Worm (Caenorhabditis elegans) whole organism, L4 larva: ENCODE data around the gene Y38E10A.24.
A peak's percentile ranks its signal among the peaks of the same experiment; 100 is the strongest.

Experiments
- F10B5.3 ChIP-seq: sonication (generic microtip); optimal IDR thresholded peaks from 2 replicates; lab custom pipeline; 2016; ENCODE audit warnings: mild to moderate bottlenecking, missing genetic modification characterization, missing compliant biosample characterization
- F44E2.7 ChIP-seq: fragments of 200-800 bp; sonication (Bioruptor generic); IDR thresholded peaks from 2 replicates; pipeline ENCODE4 v2.1.2; 2022; ENCODE audit warnings: missing genetic modification characterization, missing compliant biosample characterization
- F49E8.2 ChIP-seq: sonication (generic microtip); optimal IDR thresholded peaks from 2 replicates; lab custom pipeline; 2016; ENCODE audit warnings: missing compliant biosample characterization, mild to moderate bottlenecking, missing genetic modification characterization, borderline replicate concordance
- R02D3.7 ChIP-seq: fragments of 150-350 bp; sonication (generic microtip); optimal IDR thresholded peaks from 3 replicates; lab custom pipeline; 2014; ENCODE audit warnings: missing biosample characterization, missing genetic modification characterization
- T26A8.4 ChIP-seq: fragments of 200-800 bp; sonication (Bioruptor generic); IDR thresholded peaks from 2 replicates; pipeline ENCODE4 v1.3.6; 2022; ENCODE audit warnings: missing genetic modification characterization, missing compliant biosample characterization
- Y48G9A.11 ChIP-seq: fragments of 200-800 bp; sonication (Bioruptor generic); IDR thresholded peaks from 2 replicates; pipeline ENCODE4 v1.3.6; 2022; ENCODE audit warnings: missing genetic modification reagents, missing genetic modification characterization, missing compliant biosample characterization
- ZK546.5 ChIP-seq, 2 experiments: sonication (generic microtip); optimal IDR thresholded peaks; 2 replicates each; lab custom pipeline; 2017; ENCODE audit warnings: missing biosample characterization in 2 of 2, missing genetic modification characterization in 2 of 2
- aha-1 ChIP-seq: fragments of 150-350 bp; peaks from one replicate; lab custom pipeline; 2014; ENCODE audit warnings: missing biosample characterization, missing genetic modification characterization
- attf-4 ChIP-seq: sonication (generic microtip); optimal IDR thresholded peaks from 3 replicates; lab custom pipeline; 2017; ENCODE audit warnings: missing biosample characterization, missing genetic modification characterization
- ceh-20 ChIP-seq: fragments of 200-800 bp; sonication (Bioruptor generic); IDR thresholded peaks from 2 replicates; pipeline ENCODE4 v1.3.6; 2022; ENCODE audit warnings: missing genetic modification reagents, missing genetic modification characterization, missing compliant biosample characterization
- ceh-28 ChIP-seq: fragments of 150-350 bp; optimal IDR thresholded peaks from 2 replicates; lab custom pipeline; 2014; ENCODE audit warnings: missing biosample characterization, missing genetic modification reagents, missing genetic modification characterization
- cey-2 ChIP-seq: sonication (generic microtip); optimal IDR thresholded peaks from 3 replicates; lab custom pipeline; 2017; ENCODE audit warnings: missing genetic modification characterization, mild to moderate bottlenecking, missing compliant biosample characterization, antibody characterized with exemption, borderline replicate concordance; ENCODE audit not compliant: insufficient read depth
- daf-12 ChIP-seq: fragments of 150-350 bp; optimal IDR thresholded peaks from 2 replicates; lab custom pipeline; 2014; ENCODE audit warnings: missing biosample characterization, missing genetic modification reagents, missing genetic modification characterization
- daf-8 ChIP-seq: fragments of 200-800 bp; sonication (Bioruptor generic); IDR thresholded peaks from 2 replicates; pipeline ENCODE4 v1.3.6; 2022; ENCODE audit warnings: missing genetic modification characterization, missing compliant biosample characterization
- dpl-1 ChIP-seq: fragments of 150-350 bp; optimal IDR thresholded peaks from 2 replicates; lab custom pipeline; 2014; ENCODE audit warnings: missing biosample characterization, missing genetic modification reagents, missing genetic modification characterization
- dve-1 ChIP-seq: sonication (generic microtip); optimal IDR thresholded peaks from 2 replicates; lab custom pipeline; 2017; ENCODE audit warnings: antibody characterized with exemption, mild to moderate bottlenecking, missing genetic modification characterization, missing compliant biosample characterization; ENCODE audit not compliant: insufficient read depth
- egl-27 ChIP-seq: sonication (generic microtip); optimal IDR thresholded peaks from 3 replicates; lab custom pipeline; 2017; ENCODE audit warnings: missing biosample characterization, missing genetic modification reagents, missing genetic modification characterization
- egl-43 ChIP-seq: fragments of 200-800 bp; sonication (Bioruptor generic); IDR thresholded peaks from 2 replicates; pipeline ENCODE4 v1.3.6; 2022; ENCODE audit warnings: missing genetic modification reagents, missing genetic modification characterization, missing compliant biosample characterization
- fkh-10 ChIP-seq: fragments of 150-350 bp; optimal IDR thresholded peaks from 2 replicates; lab custom pipeline; 2014; ENCODE audit warnings: missing biosample characterization, missing genetic modification reagents, missing genetic modification characterization
- fos-1 ChIP-seq: fragments of 150-350 bp; optimal IDR thresholded peaks from 2 replicates; lab custom pipeline; 2014; ENCODE audit warnings: missing biosample characterization, missing genetic modification characterization
- hlh-11 ChIP-seq: fragments of 200-800 bp; sonication (Bioruptor generic); optimal IDR thresholded peaks from 2 replicates; lab custom pipeline; 2018; ENCODE audit warnings: mild to moderate bottlenecking, missing genetic modification characterization, missing compliant biosample characterization
- hlh-30 ChIP-seq: sonication (generic microtip); optimal IDR thresholded peaks from 2 replicates; lab custom pipeline; 2017; ENCODE audit warnings: antibody characterized with exemption, mild to moderate bottlenecking, missing genetic modification characterization, missing compliant biosample characterization; ENCODE audit not compliant: insufficient read depth
- hmg-1.1 ChIP-seq: fragments of 200-800 bp; sonication (Bioruptor generic); IDR thresholded peaks from 2 replicates; pipeline ENCODE4 v1.3.6; 2022; ENCODE audit warnings: missing genetic modification reagents, missing genetic modification characterization, missing compliant biosample characterization
- lin-1 ChIP-seq: fragments of 200-800 bp; sonication (Bioruptor generic); IDR thresholded peaks from 2 replicates; pipeline ENCODE4 v1.3.6; 2022; ENCODE audit warnings: missing genetic modification reagents, missing genetic modification characterization, missing compliant biosample characterization
- lin-13 ChIP-seq: fragments of 150-350 bp; optimal IDR thresholded peaks from 2 replicates; lab custom pipeline; 2014; ENCODE audit warnings: missing biosample characterization, missing genetic modification reagents, missing genetic modification characterization
- lin-15B ChIP-seq: fragments of 150-350 bp; sonication (generic microtip); optimal IDR thresholded peaks from 3 replicates; lab custom pipeline; 2014; ENCODE audit warnings: missing biosample characterization, missing genetic modification characterization
- lin-38 ChIP-seq: fragments of 200-800 bp; sonication (Bioruptor generic); IDR thresholded peaks from 2 replicates; pipeline ENCODE4 v1.3.6; 2022; ENCODE audit warnings: missing genetic modification reagents, missing genetic modification characterization, missing compliant biosample characterization
- madf-5 ChIP-seq, 2 experiments: fragments of 200-800 bp; sonication (Bioruptor generic); IDR thresholded peaks; 2 replicates each; pipeline ENCODE4 v1.3.6; 2022; ENCODE audit warnings: missing compliant biosample characterization in 2 of 2, missing genetic modification characterization in 2 of 2
- madf-9 ChIP-seq: fragments of 200-800 bp; sonication (Bioruptor generic); conservative IDR thresholded peaks from 2 replicates; pipeline ENCODE4 v1.3.6; 2022; ENCODE audit warnings: missing genetic modification reagents, missing genetic modification characterization, missing compliant biosample characterization
- mep-1 ChIP-seq: fragments of 150-350 bp; sonication (generic microtip); optimal IDR thresholded peaks from 3 replicates; lab custom pipeline; 2014; ENCODE audit warnings: missing biosample characterization, missing genetic modification characterization
- mxl-2 ChIP-seq: fragments of 200-800 bp; sonication (Bioruptor generic); conservative IDR thresholded peaks from 2 replicates; pipeline ENCODE4 v1.3.6; 2022; ENCODE audit warnings: missing genetic modification reagents, missing genetic modification characterization, missing compliant biosample characterization
- nhr-102 ChIP-seq: sonication (generic microtip); optimal IDR thresholded peaks from 2 replicates; lab custom pipeline; 2016; ENCODE audit warnings: mild to moderate bottlenecking, missing genetic modification characterization, moderate library complexity, missing compliant biosample characterization
- nhr-28 ChIP-seq: fragments of 150-350 bp; optimal IDR thresholded peaks from 2 replicates; lab custom pipeline; 2014; ENCODE audit warnings: missing biosample characterization, missing genetic modification characterization
- nhr-42 ChIP-seq: fragments of 200-800 bp; sonication (Bioruptor generic); IDR thresholded peaks from 2 replicates; pipeline ENCODE4 v1.3.6; 2022; ENCODE audit warnings: missing genetic modification characterization, missing compliant biosample characterization
- nhr-76 ChIP-seq: fragments of 150-350 bp; optimal IDR thresholded peaks from 2 replicates; lab custom pipeline; 2014; ENCODE audit warnings: missing biosample characterization, missing genetic modification characterization
- sdz-12 ChIP-seq: fragments of 200-800 bp; sonication (Bioruptor generic); optimal IDR thresholded peaks from 2 replicates; lab custom pipeline; 2018; ENCODE audit warnings: mild to moderate bottlenecking, missing genetic modification characterization, missing compliant biosample characterization
- skn-1 ChIP-seq: fragments of 150-350 bp; optimal IDR thresholded peaks from 2 replicates; lab custom pipeline; 2014; ENCODE audit warnings: missing biosample characterization, missing genetic modification characterization
- snpc-4 ChIP-seq: fragments of 150-350 bp; optimal IDR thresholded peaks from 2 replicates; lab custom pipeline; 2014; ENCODE audit warnings: missing biosample characterization, missing genetic modification characterization
- unc-39 ChIP-seq: sonication (generic microtip); optimal IDR thresholded peaks from 2 replicates; lab custom pipeline; 2017; ENCODE audit warnings: missing biosample characterization, missing genetic modification characterization
- unc-62 ChIP-seq, 3 experiments: fragments of 150-350 bp in 1 of 3; sonication (generic microtip); optimal IDR thresholded peaks in 2 of 3; peaks in 1 of 3; 1 replicate in 1 of 3; 2 replicates in 2 of 3; lab custom pipeline; 2014 to 2017; ENCODE audit warnings: missing biosample characterization in 3 of 3, missing genetic modification characterization in 3 of 3, missing genetic modification reagents in 3 of 3, missing genotype in 1 of 3
- zfp-3 ChIP-seq: fragments of 200-800 bp; sonication (Bioruptor generic); conservative IDR thresholded peaks from 2 replicates; pipeline ENCODE4 v1.3.6; 2022; ENCODE audit warnings: missing genetic modification reagents, missing genetic modification characterization, missing compliant biosample characterization
- zip-2 ChIP-seq: fragments of 150-350 bp; optimal IDR thresholded peaks from 2 replicates; lab custom pipeline; 2014; ENCODE audit warnings: missing biosample characterization, missing genetic modification characterization
- ztf-7 ChIP-seq: fragments of 150-350 bp; optimal IDR thresholded peaks from 2 replicates; lab custom pipeline; 2014; ENCODE audit warnings: missing biosample characterization, missing genetic modification characterization

The Y38E10A.24 gene

ce11 chrII:12689333-12689732 is 10.5 kb downstream of the Y38E10A.24 start:
- TF ChIP-seq lin-38 (no peak), hlh-30 (tag; lab: Kevin White, UChicago) (peak; percentile 33), unc-62 (GFP tag; optimal IDR thresholded peaks at IDR 0.05 in 1 of 2; lab: Kevin White, UChicago) (peak in 1 of 2 experiments; percentile 8), unc-62 (tag; optimal IDR thresholded peaks at IDR 0.05; lab: Kevin White, UChicago) (no peak)

DNA sequence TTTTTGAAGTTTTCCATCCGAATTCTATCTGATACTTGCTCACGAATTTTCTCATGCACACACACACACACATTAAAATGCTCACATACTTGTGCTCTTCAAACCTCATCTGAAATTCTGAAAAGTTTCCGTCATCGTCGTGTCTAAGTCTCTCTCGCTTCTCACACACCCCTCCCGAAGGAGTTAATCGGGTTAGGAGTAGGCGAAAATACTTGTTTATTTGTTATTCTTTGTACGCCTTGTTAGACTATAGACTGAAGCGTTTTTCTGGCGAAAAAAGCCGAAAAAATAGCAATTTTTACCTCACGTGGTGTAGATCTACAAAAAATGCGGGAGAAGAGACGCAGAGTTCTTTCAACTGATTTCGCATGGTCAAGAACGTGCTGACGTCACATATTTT is 12.1 kb downstream of the Y38E10A.24 start:
- TF ChIP-seq ZK546.5 (tag; optimal IDR thresholded peaks at IDR 0.05; lab: Kevin White, UChicago), result no peak
- no peak for TF ChIP-seq skn-1 (tag; lab: Kevin White, UChicago)
- no peak for TF ChIP-seq fkh-10
- TF ChIP-seq zip-2 (tag; lab: Kevin White, UChicago), result no peak
- no peak for TF ChIP-seq lin-15B
- TF ChIP-seq egl-43 (GFP tag; lab: Robert Waterston, UW), result no peak
- no peak for TF ChIP-seq madf-9
- TF ChIP-seq dve-1 (tag; lab: Kevin White, UChicago), result no peak
- TF ChIP-seq zfp-3, result no peak
- TF ChIP-seq T26A8.4 (GFP tag; lab: Robert Waterston, UW), result no peak
- no peak for TF ChIP-seq daf-8
- TF ChIP-seq hlh-11 (tag; lab: Kevin White, UChicago), result no peak
- TF ChIP-seq lin-1 (GFP tag; lab: Robert Waterston, UW), result no peak
- TF ChIP-seq F10B5.3, result no peak
- no peak for TF ChIP-seq F44E2.7 (GFP tag; lab: Robert Waterston, UW)
- TF ChIP-seq, all 104 proteins: peak for 0

DNA sequence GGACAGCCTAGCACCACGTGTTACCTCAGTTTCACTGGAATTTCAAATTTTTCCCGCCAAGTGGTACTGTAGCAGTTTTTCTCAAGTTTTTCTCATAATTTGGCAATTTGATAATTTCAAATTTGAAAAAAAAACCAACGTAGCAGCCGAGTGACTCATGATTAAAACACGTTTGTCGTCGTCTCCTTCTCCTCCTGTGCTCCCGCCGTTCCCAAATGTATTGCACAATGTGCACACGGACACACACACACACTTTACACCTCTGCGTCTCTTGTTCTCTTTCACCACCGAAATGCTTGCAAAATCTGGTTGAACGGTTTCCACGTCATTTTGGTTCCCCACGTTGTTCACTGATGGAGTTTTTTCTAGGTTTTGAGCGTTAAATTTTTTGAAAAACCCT is 12.5 kb downstream of the Y38E10A.24 start:
- TF ChIP-seq mep-1 (tag; lab: Kevin White, UChicago) (peak; percentile 3), hlh-30 (tag; lab: Kevin White, UChicago) (peak; percentile 47), cey-2 (tag; lab: Kevin White, UChicago) (no peak), nhr-28 (tag; lab: Kevin White, UChicago) (peak; percentile 81)

DNA sequence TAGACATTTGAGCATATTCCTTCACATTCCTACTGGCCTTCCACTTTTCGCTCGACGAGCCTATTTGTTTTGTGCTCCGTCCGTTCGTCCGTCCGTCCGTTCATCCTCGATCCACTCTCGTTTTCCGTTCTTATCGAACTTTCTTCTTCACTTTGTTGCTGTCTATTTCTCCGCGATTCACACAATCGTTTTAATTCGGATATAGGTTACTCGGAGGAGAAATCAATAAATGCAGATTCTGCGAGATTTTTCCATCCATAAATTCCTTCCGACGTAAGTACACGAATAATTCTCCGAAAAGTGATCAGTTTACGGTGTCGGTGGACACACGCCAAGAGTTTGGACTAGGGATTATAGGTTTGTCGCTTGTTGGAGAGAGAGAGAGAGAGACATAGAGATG is 13.9 kb downstream of the Y38E10A.24 start:
- TF ChIP-seq lin-13 (GFP tag; lab: Kevin White, UChicago) (no peak), F44E2.7 (GFP tag; lab: Robert Waterston, UW) (no peak), ceh-20 (GFP tag; lab: Robert Waterston, UW) (no peak), madf-5 (GFP tag; IDR thresholded peaks at IDR 0.05; lab: Robert Waterston, UW) (no peak), ceh-28 (tag; lab: Kevin White, UChicago) (no peak), Y48G9A.11 (no peak), aha-1 (tag; lab: Kevin White, UChicago) (no peak), lin-1 (GFP tag; lab: Robert Waterston, UW) (no peak), sdz-12 (GFP tag; lab: Kevin White, UChicago) (no peak), snpc-4 (tag; lab: Kevin White, UChicago) (no peak), lin-38 (no peak), mxl-2 (no peak), unc-39 (tag; lab: Kevin White, UChicago) (no peak), attf-4 (tag; lab: Kevin White, UChicago) (no peak), egl-43 (GFP tag; lab: Robert Waterston, UW) (no peak), zip-2 (tag; lab: Kevin White, UChicago) (no peak), mep-1 (tag; lab: Kevin White, UChicago) (no peak), F49E8.2 (no peak), nhr-42 (GFP tag; lab: Robert Waterston, UW) (no peak)
- TF ChIP-seq, all 104 proteins: peak for 0

DNA sequence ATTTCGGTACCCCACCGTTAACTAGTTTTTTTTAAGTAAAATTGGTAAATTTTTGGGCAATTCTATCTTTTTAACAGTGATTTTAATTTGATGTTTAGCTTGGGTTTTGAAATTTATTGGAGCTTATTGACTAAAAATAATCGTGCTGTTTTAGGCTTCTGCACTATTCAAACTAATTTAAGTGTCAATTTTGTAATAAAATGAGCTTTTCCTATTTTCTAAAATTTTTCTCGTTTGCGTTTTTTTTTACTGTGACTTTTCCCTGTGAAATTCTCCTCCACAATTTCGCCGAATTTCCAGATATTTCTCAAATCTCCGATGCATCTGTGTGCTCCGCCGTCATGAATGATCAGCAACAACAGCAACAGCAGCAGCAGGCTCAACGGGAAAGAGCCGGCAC is 15.3 kb downstream of the Y38E10A.24 start, which contains the start of gene tbc-17:
tbc-17 (plus strand) TSS at position 301 of the 400 bp plus-strand sequence.
- TF ChIP-seq fkh-10 (no peak), daf-12 (tag; lab: Kevin White, UChicago) (no peak), hlh-30 (tag; lab: Kevin White, UChicago) (no peak), fos-1 (tag; lab: Kevin White, UChicago) (no peak), hmg-1.1 (no peak), egl-27 (no peak), dpl-1 (no peak), R02D3.7 (tag; lab: Kevin White, UChicago) (no peak), nhr-102 (tag; lab: Kevin White, UChicago) (no peak), ztf-7 (tag; lab: Kevin White, UChicago) (no peak), nhr-76 (no peak)
- TF ChIP-seq, all 104 proteins: peak for 0
